Worm (Caenorhabditis elegans) whole organism, young adult: ENCODE results near the gene R74.2.

Experiments used
- B0019.2 ChIP-seq: fragments of 200-800 bp; sonication (Bioruptor generic); conservative IDR thresholded peaks from 2 replicates; pipeline ENCODE4 v1.3.6; 2022; ENCODE audit warnings: missing genetic modification reagents, missing genetic modification characterization, missing compliant biosample characterization
- B0035.1 ChIP-seq: sonication (generic microtip); optimal IDR thresholded peaks from 2 replicates; lab custom pipeline; 2016; ENCODE audit warnings: missing genetic modification characterization, mild to moderate bottlenecking, missing compliant biosample characterization, missing genotype, missing genetic modification reagents
- C06A6.2 ChIP-seq: fragments of 200-800 bp; sonication (Bioruptor generic); conservative IDR thresholded peaks from 2 replicates; pipeline ENCODE4 v1.3.6; 2022; ENCODE audit warnings: missing genetic modification characterization, missing compliant biosample characterization
- D2030.7 ChIP-seq: fragments of 200-800 bp; sonication (Bioruptor generic); IDR thresholded peaks from 2 replicates; pipeline ENCODE4 v1.3.6; 2022; ENCODE audit warnings: missing genetic modification reagents, missing genetic modification characterization, missing compliant biosample characterization
- F23B12.7 ChIP-seq: sonication (generic microtip); optimal IDR thresholded peaks from 2 replicates; lab custom pipeline; 2017; ENCODE audit warnings: missing genetic modification characterization, mild to moderate bottlenecking, missing compliant biosample characterization, antibody characterized with exemption, moderate library complexity; ENCODE audit not compliant: insufficient read depth
- F39B2.1 ChIP-seq: fragments of 200-800 bp; sonication (Bioruptor generic); IDR thresholded peaks from 2 replicates; pipeline ENCODE4 v1.3.6; 2022; ENCODE audit warnings: missing genetic modification reagents, missing genetic modification characterization, missing compliant biosample characterization
- F49E8.2 ChIP-seq: sonication (generic microtip); optimal IDR thresholded peaks from 3 replicates; lab custom pipeline; 2017; ENCODE audit warnings: missing genetic modification characterization, mild to moderate bottlenecking, missing compliant biosample characterization, antibody characterized with exemption, moderate library complexity; ENCODE audit not compliant: insufficient read depth
- F57C9.4 ChIP-seq: sonication (generic microtip); optimal IDR thresholded peaks from 2 replicates; lab custom pipeline; 2017; ENCODE audit warnings: mild to moderate bottlenecking, missing genetic modification characterization, missing compliant biosample characterization
- K12H6.12 ChIP-seq: fragments of 200-800 bp; sonication (Bioruptor generic); optimal IDR thresholded peaks from 2 replicates; lab custom pipeline; 2018; ENCODE audit warnings: mild to moderate bottlenecking, missing genetic modification characterization, missing compliant biosample characterization
- T26A5.8 ChIP-seq: sonication (generic microtip); optimal IDR thresholded peaks from 2 replicates; lab custom pipeline; 2016; ENCODE audit warnings: missing genetic modification characterization, missing compliant biosample characterization
- Y79H2A.3 ChIP-seq: fragments of 200-800 bp; sonication (Bioruptor generic); conservative IDR thresholded peaks from 2 replicates; pipeline ENCODE4 v1.3.6; 2022; ENCODE audit warnings: missing genetic modification reagents, missing genetic modification characterization, missing compliant biosample characterization
- ZK185.1 ChIP-seq: sonication (generic microtip); optimal IDR thresholded peaks from 2 replicates; lab custom pipeline; 2016; ENCODE audit warnings: mild to moderate bottlenecking, missing genetic modification characterization, missing compliant biosample characterization; ENCODE audit not compliant: poor library complexity, severe bottlenecking
- akir-1 ChIP-seq: fragments of 200-800 bp; sonication (Bioruptor generic); optimal IDR thresholded peaks from 2 replicates; lab custom pipeline; 2018; ENCODE audit warnings: mild to moderate bottlenecking, missing genetic modification characterization, moderate library complexity, missing compliant biosample characterization
- atf-7 ChIP-seq: sonication (generic microtip); optimal IDR thresholded peaks from 2 replicates; lab custom pipeline; 2017; ENCODE audit warnings: mild to moderate bottlenecking, missing genetic modification characterization, missing compliant biosample characterization
- attf-3 ChIP-seq: fragments of 200-800 bp; sonication (Bioruptor generic); conservative IDR thresholded peaks from 2 replicates; pipeline ENCODE4 v1.3.6; 2022; ENCODE audit warnings: missing genetic modification reagents, missing genetic modification characterization, missing compliant biosample characterization
- attf-5 ChIP-seq: fragments of 200-800 bp; sonication (Bioruptor generic); optimal IDR thresholded peaks from 2 replicates; lab custom pipeline; 2018; ENCODE audit warnings: mild to moderate bottlenecking, missing genetic modification characterization, missing compliant biosample characterization
- ceh-27 ChIP-seq: fragments of 200-800 bp; sonication (Bioruptor generic); optimal IDR thresholded peaks from 2 replicates; lab custom pipeline; 2018; ENCODE audit warnings: mild to moderate bottlenecking, missing genetic modification characterization, moderate library complexity, missing compliant biosample characterization
- chd-7 ChIP-seq: sonication (generic microtip); optimal IDR thresholded peaks from 2 replicates; lab custom pipeline; 2016; ENCODE audit warnings: mild to moderate bottlenecking, missing genetic modification characterization, moderate library complexity, missing compliant biosample characterization
- dpff-1 ChIP-seq: sonication (generic microtip); optimal IDR thresholded peaks from 2 replicates; lab custom pipeline; 2017; ENCODE audit warnings: mild to moderate bottlenecking, missing genetic modification characterization, missing compliant biosample characterization
- ekl-4 ChIP-seq: fragments of 200-800 bp; sonication (Bioruptor generic); IDR thresholded peaks from 2 replicates; pipeline ENCODE4 v1.3.6; 2022; ENCODE audit warnings: missing genetic modification reagents, missing genetic modification characterization, missing compliant biosample characterization
- ets-4 ChIP-seq: fragments of 200-800 bp; sonication (Bioruptor generic); optimal IDR thresholded peaks from 2 replicates; lab custom pipeline; 2018; ENCODE audit warnings: mild to moderate bottlenecking, missing genetic modification characterization, missing compliant biosample characterization
- gei-17 ChIP-seq: fragments of 200-800 bp; sonication (Bioruptor generic); optimal IDR thresholded peaks from 2 replicates; lab custom pipeline; 2018; ENCODE audit warnings: mild to moderate bottlenecking, missing genetic modification characterization, missing compliant biosample characterization
- him-1 ChIP-seq: sonication (generic microtip); optimal IDR thresholded peaks from 2 replicates; lab custom pipeline; 2016; ENCODE audit warnings: missing genotype, missing genetic modification reagents, missing genetic modification characterization, missing compliant biosample characterization
- lag-1 ChIP-seq: fragments of 200-800 bp; sonication (Bioruptor generic); IDR thresholded peaks from 2 replicates; pipeline ENCODE4 v1.3.6; 2022; ENCODE audit warnings: missing genetic modification reagents, missing genetic modification characterization, missing compliant biosample characterization
- let-607 ChIP-seq, 2 experiments: fragments of 200-800 bp in 1 of 2; sonication (Bioruptor generic) in 1 of 2; sonication (generic microtip) in 1 of 2; optimal IDR thresholded peaks; 2 replicates each; lab custom pipeline; 2016 to 2018; ENCODE audit warnings: mild to moderate bottlenecking in 2 of 2, missing compliant biosample characterization in 2 of 2, missing genetic modification characterization in 2 of 2, moderate library complexity in 2 of 2, missing genotype in 1 of 2
- lin-26 ChIP-seq: fragments of 200-800 bp; sonication (Bioruptor generic); IDR thresholded peaks from 2 replicates; pipeline ENCODE4 v1.3.6; 2022; ENCODE audit warnings: missing genetic modification reagents, missing genetic modification characterization, missing compliant biosample characterization
- lin-35 ChIP-seq, 3 experiments: fragments of 150-350 bp in 2 of 3; sonication (generic microtip) in 1 of 3; optimal IDR thresholded peaks; 2 replicates each; lab custom pipeline; 2014 to 2018; ENCODE audit warnings: missing biosample characterization in 3 of 3, missing genetic modification characterization in 3 of 3, missing genetic modification reagents in 3 of 3
- lsl-1 ChIP-seq: fragments of 200-800 bp; sonication (Bioruptor generic); optimal IDR thresholded peaks from 2 replicates; lab custom pipeline; 2018; ENCODE audit warnings: mild to moderate bottlenecking, missing genetic modification characterization, moderate library complexity, missing compliant biosample characterization
- madf-10 ChIP-seq: sonication (generic microtip); optimal IDR thresholded peaks from 2 replicates; lab custom pipeline; 2016; ENCODE audit warnings: mild to moderate bottlenecking, missing genetic modification characterization, missing compliant biosample characterization
- madf-3 ChIP-seq: fragments of 200-800 bp; sonication (Bioruptor generic); IDR thresholded peaks from 2 replicates; pipeline ENCODE4 v1.3.6; 2022; ENCODE audit warnings: missing genetic modification reagents, missing genetic modification characterization, missing compliant biosample characterization
- madf-6 ChIP-seq: fragments of 200-800 bp; sonication (Bioruptor generic); IDR thresholded peaks from 2 replicates; pipeline ENCODE4 v1.3.6; 2022; ENCODE audit warnings: missing genetic modification reagents, missing genetic modification characterization, missing compliant biosample characterization
- mcd-1 ChIP-seq: fragments of 200-800 bp; sonication (Bioruptor generic); IDR thresholded peaks from 2 replicates; pipeline ENCODE4 v1.3.6; 2022; ENCODE audit warnings: missing genetic modification reagents, missing genetic modification characterization, missing compliant biosample characterization
- nfya-1 ChIP-seq: sonication (generic microtip); optimal IDR thresholded peaks from 2 replicates; lab custom pipeline; 2017; ENCODE audit warnings: antibody characterized with exemption, missing compliant biosample characterization, missing genetic modification characterization, borderline replicate concordance; ENCODE audit not compliant: insufficient read depth
- nhr-179 ChIP-seq: sonication (generic microtip); optimal IDR thresholded peaks from 2 replicates; lab custom pipeline; 2016; ENCODE audit warnings: mild to moderate bottlenecking, missing genetic modification characterization, missing compliant biosample characterization
- nhr-80 ChIP-seq: sonication (generic microtip); optimal IDR thresholded peaks from 2 replicates; lab custom pipeline; 2016; ENCODE audit warnings: missing genetic modification characterization, missing compliant biosample characterization
- pha-4 ChIP-seq: fragments of 150-350 bp; sonication (generic microtip); optimal IDR thresholded peaks from 2 replicates; lab custom pipeline; 2014; ENCODE audit warnings: missing biosample characterization, missing genetic modification reagents, missing genetic modification characterization
- repo-1 ChIP-seq: sonication (generic microtip); optimal IDR thresholded peaks from 2 replicates; lab custom pipeline; 2017; ENCODE audit warnings: mild to moderate bottlenecking, missing genetic modification characterization, missing compliant biosample characterization
- snpc-1.1 ChIP-seq: sonication (generic microtip); optimal IDR thresholded peaks from 2 replicates; lab custom pipeline; 2017; ENCODE audit warnings: missing genetic modification characterization, mild to moderate bottlenecking, missing compliant biosample characterization, antibody characterized with exemption, moderate library complexity, missing genotype, missing genetic modification reagents; ENCODE audit not compliant: insufficient read depth
- snpc-1.3 ChIP-seq: sonication (generic microtip); optimal IDR thresholded peaks from 2 replicates; lab custom pipeline; 2017; ENCODE audit warnings: missing genetic modification characterization, mild to moderate bottlenecking, missing compliant biosample characterization, antibody characterized with exemption, moderate library complexity, missing genotype, missing genetic modification reagents; ENCODE audit not compliant: insufficient read depth
- snpc-3.4 ChIP-seq: sonication (generic microtip); optimal IDR thresholded peaks from 2 replicates; lab custom pipeline; 2017; ENCODE audit warnings: missing genetic modification characterization, mild to moderate bottlenecking, missing compliant biosample characterization, antibody characterized with exemption, moderate library complexity, missing genotype, missing genetic modification reagents
- tlf-1 ChIP-seq: fragments of 200-800 bp; sonication (Bioruptor generic); optimal IDR thresholded peaks from 2 replicates; lab custom pipeline; 2018; ENCODE audit warnings: mild to moderate bottlenecking, missing genetic modification characterization, missing compliant biosample characterization
- unc-130 ChIP-seq: sonication (generic microtip); optimal IDR thresholded peaks from 2 replicates; lab custom pipeline; 2016; ENCODE audit warnings: missing genetic modification reagents, missing genetic modification characterization, missing compliant biosample characterization
- zim-3 ChIP-seq: sonication (generic microtip); optimal IDR thresholded peaks from 2 replicates; lab custom pipeline; 2017; ENCODE audit warnings: mild to moderate bottlenecking, missing genetic modification characterization, moderate library complexity, missing compliant biosample characterization
- ztf-18 ChIP-seq: sonication (generic microtip); optimal IDR thresholded peaks from 2 replicates; lab custom pipeline; 2016; ENCODE audit warnings: missing genotype, mild to moderate bottlenecking, missing genetic modification characterization, missing compliant biosample characterization
- ztf-22 ChIP-seq: fragments of 200-800 bp; sonication (Bioruptor generic); optimal IDR thresholded peaks from 2 replicates; lab custom pipeline; 2018; ENCODE audit warnings: mild to moderate bottlenecking, missing genetic modification characterization, moderate library complexity, missing compliant biosample characterization
- ztf-6 ChIP-seq: fragments of 200-800 bp; sonication (Bioruptor generic); IDR thresholded peaks from 2 replicates; pipeline ENCODE4 v1.3.6; 2022; ENCODE audit warnings: missing genetic modification reagents, missing genetic modification characterization, missing compliant biosample characterization

Gene R74.2

ce11 chrIII:4196301-4196987, 8.5 kb downstream of the R74.2 start (continued):
- TF ChIP-seq madf-10 = no peak
- peak; percentile 26 for TF ChIP-seq K12H6.12 (tag; lab: Kevin White, UChicago)
- TF ChIP-seq nhr-80 (tag; lab: Kevin White, UChicago) = no peak
- no peak for TF ChIP-seq T26A5.8 (tag; lab: Kevin White, UChicago)
- TF ChIP-seq snpc-1.3 (tag; lab: Kevin White, UChicago) = no peak
- TF ChIP-seq ztf-18 (tag; lab: Kevin White, UChicago) = no peak
- no peak for TF ChIP-seq C06A6.2 (GFP tag; lab: Robert Waterston, UW)
- no peak for TF ChIP-seq him-1 (tag; lab: Kevin White, UChicago)
- peak in 1 of 3 experiments; percentile 23 for TF ChIP-seq lin-35 (GFP tag; optimal IDR thresholded peaks at IDR 0.05; lab: Kevin White, UChicago)
- 0 out of 2 replicates have a peak, but pooled peaks have one; percentile 13 for TF ChIP-seq ztf-6
- no peak for TF ChIP-seq attf-5 (GFP tag; lab: Kevin White, UChicago)
- TF ChIP-seq mcd-1 (GFP tag; lab: Robert Waterston, UW) = 0 out of 2 replicates have a peak, but pooled peaks have one; percentile 25
- TF ChIP-seq F39B2.1 (GFP tag; lab: Robert Waterston, UW) = no peak
- no peak for TF ChIP-seq madf-6
- no peak for TF ChIP-seq akir-1 (GFP tag; lab: Kevin White, UChicago)
- TF ChIP-seq B0019.2 (GFP tag; lab: Robert Waterston, UW) = no peak
- no peak for TF ChIP-seq nhr-179 (tag; lab: Kevin White, UChicago)
- TF ChIP-seq pha-4 (tag; lab: Kevin White, UChicago) = no peak
- peak; percentile 19 for TF ChIP-seq ceh-27 (GFP tag; lab: Kevin White, UChicago)
- TF ChIP-seq F57C9.4 (tag; lab: Kevin White, UChicago) = no peak
- no peak for TF ChIP-seq ets-4 (GFP tag; lab: Kevin White, UChicago)
- no peak for TF ChIP-seq snpc-3.4 (tag; lab: Kevin White, UChicago)
- no peak for TF ChIP-seq zim-3
- TF ChIP-seq B0035.1 (tag; lab: Kevin White, UChicago) = no peak
- TF ChIP-seq let-607 (tag; optimal IDR thresholded peaks at IDR 0.05; lab: Kevin White, UChicago) = no peak
- TF ChIP-seq lin-26 (GFP tag; lab: Robert Waterston, UW) = no peak
- no peak for TF ChIP-seq lsl-1 (GFP tag; lab: Kevin White, UChicago)
- TF ChIP-seq repo-1 = no peak
- TF ChIP-seq F49E8.2 (tag; lab: Kevin White, UChicago) = no peak
- TF ChIP-seq chd-7 (tag; lab: Kevin White, UChicago) = no peak
- 0 out of 2 replicates have a peak, but pooled peaks have one; percentile 18 for TF ChIP-seq D2030.7 (GFP tag; lab: Robert Waterston, UW)
- TF ChIP-seq dpff-1 (tag; lab: Kevin White, UChicago) = no peak
- no peak for TF ChIP-seq nfya-1 (tag; lab: Kevin White, UChicago)
- no peak for TF ChIP-seq madf-3 (GFP tag; lab: Robert Waterston, UW)
- peak; percentile 11 for TF ChIP-seq ZK185.1 (tag; lab: Kevin White, UChicago)
- no peak for TF ChIP-seq lag-1
- no peak for TF ChIP-seq Y79H2A.3 (GFP tag; lab: Robert Waterston, UW)
- TF ChIP-seq atf-7 (tag; lab: Kevin White, UChicago) = no peak
- no peak for TF ChIP-seq tlf-1 (GFP tag; lab: Kevin White, UChicago)
- peak; percentile 31; the same call in 1 of the 2 replicates for TF ChIP-seq ekl-4 (GFP tag; lab: Robert Waterston, UW)
- no peak for TF ChIP-seq gei-17 (GFP tag; lab: Kevin White, UChicago)
- no peak for TF ChIP-seq unc-130 (GFP tag; lab: Kevin White, UChicago)
- TF ChIP-seq snpc-1.1 (tag; lab: Kevin White, UChicago) = no peak
- TF ChIP-seq ztf-22 (GFP tag; lab: Kevin White, UChicago) = no peak
- no peak for TF ChIP-seq F23B12.7 (tag; lab: Kevin White, UChicago)
- TF ChIP-seq attf-3 (GFP tag; lab: Robert Waterston, UW) = no peak
